Worm (Caenorhabditis elegans) whole organism, L2 larva: ENCODE measurements around the gene icap-1.

Experiments used
- R02D3.7 ChIP-seq: fragments of 150-350 bp; optimal IDR thresholded peaks from 2 replicates; lab custom pipeline; 2014; ENCODE audit warnings: missing biosample characterization, missing genetic modification characterization
- nhr-11 ChIP-seq: fragments of 150-350 bp; optimal IDR thresholded peaks from 2 replicates; lab custom pipeline; 2014; ENCODE audit warnings: missing biosample characterization, missing genetic modification characterization
- nhr-12 ChIP-seq: fragments of 150-350 bp; optimal IDR thresholded peaks from 2 replicates; lab custom pipeline; 2014; ENCODE audit warnings: missing biosample characterization, missing genetic modification characterization
- unc-62 ChIP-seq: fragments of 150-350 bp; optimal IDR thresholded peaks from 2 replicates; lab custom pipeline; 2014; ENCODE audit warnings: missing biosample characterization, missing genetic modification reagents, missing genetic modification characterization
- ztf-11 ChIP-seq: sonication (generic microtip); optimal IDR thresholded peaks from 2 replicates; lab custom pipeline; 2017; ENCODE audit warnings: missing biosample characterization, missing genetic modification characterization

DNA sequence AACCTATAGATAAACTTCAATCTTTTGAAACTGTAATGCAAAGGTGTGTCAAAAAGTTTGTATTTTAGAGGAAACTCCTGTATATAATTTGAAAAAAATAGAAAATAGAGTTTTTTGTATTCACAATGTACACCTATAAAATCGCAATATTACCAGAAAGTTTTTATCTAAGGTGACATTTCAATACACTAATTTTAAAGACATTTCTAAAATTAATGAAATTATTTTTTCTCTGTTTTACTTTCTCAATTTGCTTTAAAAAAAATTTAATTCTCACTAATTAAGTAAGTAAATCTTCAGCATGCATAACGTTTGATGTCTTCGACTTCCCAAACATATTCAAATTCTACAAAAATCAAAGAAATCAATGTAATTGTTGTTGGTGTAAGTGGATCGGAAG lies 40.8 kb upstream of the icap-1 start, which contains the start of gene rga-5:
- TF ChIP-seq unc-62 (GFP tag; lab: Kevin White, UChicago) (no peak), nhr-12 (tag; lab: Kevin White, UChicago) (no peak), ztf-11 (tag; lab: Kevin White, UChicago) (no peak), nhr-11 (tag; lab: Kevin White, UChicago) (no peak), R02D3.7 (no peak)
